Worm (Caenorhabditis elegans): ENCODE measurements around the gene hlh-32.

The hlh-32 gene

DNA sequence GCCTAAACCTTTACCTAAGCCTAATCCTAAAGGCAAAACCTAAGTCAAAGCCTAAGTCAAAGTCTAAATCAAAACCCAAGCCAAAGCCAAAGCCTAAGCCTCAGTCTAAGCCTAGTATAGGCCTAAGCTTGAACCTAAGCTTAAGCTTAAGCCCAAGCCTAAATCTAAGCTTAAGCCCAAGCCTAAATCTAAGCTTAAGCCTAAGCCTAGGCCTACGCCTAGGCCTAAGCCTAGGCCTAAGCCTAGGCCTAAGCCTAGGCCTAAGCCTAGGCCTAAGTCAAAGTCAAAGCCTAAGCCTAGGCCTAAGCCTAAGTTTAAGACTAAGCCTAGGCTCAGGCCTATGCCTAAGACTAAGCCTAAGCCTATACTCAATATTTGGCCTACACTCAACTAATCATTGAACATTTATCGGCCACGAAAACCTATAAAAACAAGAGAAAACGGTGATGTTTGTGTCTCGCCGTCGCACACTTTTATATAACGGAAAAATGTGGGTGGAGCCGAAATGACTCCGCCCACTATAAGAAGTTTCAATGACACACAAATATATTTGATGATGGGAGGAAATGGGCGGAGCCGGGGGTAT lies 40.6 kb downstream of the hlh-32 start:
- TF ChIP-seq lin-13 (tag; optimal IDR thresholded peaks at IDR 0.05): no peak
- TF ChIP-seq ces-1 (GFP tag; optimal IDR thresholded peaks at IDR 0.05): no peak
- no peak for TF ChIP-seq hlh-1 (tag; optimal IDR thresholded peaks at IDR 0.05)
- TF ChIP-seq snpc-4 (tag; optimal IDR thresholded peaks at IDR 0.05): no peak
- no peak for TF ChIP-seq mab-5 (tag; optimal IDR thresholded peaks at IDR 0.05)
- TF ChIP-seq elt-1 (tag; optimal IDR thresholded peaks at IDR 0.05; ENCODE audit: borderline replicate concordance, insufficient read depth): no peak
- TF ChIP-seq pha-4 (tag; optimal IDR thresholded peaks at IDR 0.05): no peak
- no peak for TF ChIP-seq ceh-43 (GFP tag; optimal IDR thresholded peaks at IDR 0.05)
- TF ChIP-seq cnd-1 (tag; optimal IDR thresholded peaks at IDR 0.05): no peak
- no peak for TF ChIP-seq nhr-28 (tag; optimal IDR thresholded peaks at IDR 0.05)
- no peak for TF ChIP-seq lsy-2 (tag; optimal IDR thresholded peaks at IDR 0.05)
- no peak for TF ChIP-seq flh-1 (GFP tag; optimal IDR thresholded peaks at IDR 0.05)
- no peak for TF ChIP-seq blmp-1 (tag; optimal IDR thresholded peaks at IDR 0.05)
- no peak for TF ChIP-seq nhr-237 (tag; optimal IDR thresholded peaks at IDR 0.05)
- TF ChIP-seq unc-120 (tag; optimal IDR thresholded peaks at IDR 0.05; ENCODE audit: poor library complexity, severe bottlenecking): no peak
- no peak for TF ChIP-seq sptf-1 (tag; optimal IDR thresholded peaks at IDR 0.05)
- TF ChIP-seq elt-3 (tag; optimal IDR thresholded peaks at IDR 0.05): no peak
- TF ChIP-seq nhr-76 (tag; optimal IDR thresholded peaks at IDR 0.05): no peak
- no peak for TF ChIP-seq unc-39 (tag; optimal IDR thresholded peaks at IDR 0.05)

DNA sequence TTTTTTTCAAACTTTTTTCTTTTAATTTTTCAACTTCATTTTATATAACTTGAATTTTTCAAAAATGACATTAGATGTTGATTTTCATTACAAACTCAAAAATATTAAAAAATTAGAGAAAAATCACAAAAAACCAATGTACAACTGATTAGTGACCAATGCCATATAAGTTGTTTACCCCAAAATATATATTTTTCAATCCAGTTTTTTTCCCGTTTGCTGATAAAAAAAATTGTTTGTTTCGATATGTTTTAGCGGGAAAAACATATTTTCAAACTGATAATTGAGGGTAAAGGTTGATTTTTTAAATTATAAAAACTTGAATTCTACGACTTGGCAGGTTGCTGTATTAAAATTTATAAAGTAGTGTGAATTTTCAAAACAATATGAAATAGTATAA lies 44.5 kb downstream of the hlh-32 start:
- TF ChIP-seq ztf-11 (tag; optimal IDR thresholded peaks at IDR 0.05): no peak
- TF ChIP-seq ham-2 (GFP tag; optimal IDR thresholded peaks at IDR 0.05): no peak
- no peak for TF ChIP-seq bed-3 (GFP tag; optimal IDR thresholded peaks at IDR 0.05)
- TF ChIP-seq elt-1 (tag; optimal IDR thresholded peaks at IDR 0.05; ENCODE audit: borderline replicate concordance, insufficient read depth): no peak
- TF ChIP-seq nhr-237 (tag; optimal IDR thresholded peaks at IDR 0.05): no peak
- no peak for TF ChIP-seq ceh-83 (GFP tag; optimal IDR thresholded peaks at IDR 0.05)
- no peak for TF ChIP-seq nhr-12 (tag; optimal IDR thresholded peaks at IDR 0.05)

DNA sequence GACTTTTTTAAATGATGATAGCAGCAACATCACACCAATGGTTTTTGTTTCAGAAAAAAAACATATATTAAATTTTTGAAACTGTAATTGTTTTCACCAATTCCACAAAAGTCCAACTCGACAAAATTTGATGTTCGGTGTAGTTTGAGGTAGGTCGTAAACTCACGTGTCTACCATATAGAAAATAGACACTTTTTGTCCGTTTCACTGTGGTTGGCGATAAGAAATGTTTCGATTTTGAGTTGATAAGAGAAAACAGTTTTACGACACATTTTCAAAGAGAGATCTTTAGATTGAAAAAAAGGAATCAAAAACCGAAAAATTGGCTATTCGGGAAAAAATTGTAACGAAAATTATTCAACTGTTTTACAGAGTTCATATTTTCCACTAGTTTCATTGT lies 46.2 kb downstream of the hlh-32 start:
- TF ChIP-seq drap-1 (GFP tag; optimal IDR thresholded peaks at IDR 0.05): no peak
- no peak for TF ChIP-seq ceh-39 (tag; optimal IDR thresholded peaks at IDR 0.05)
- TF ChIP-seq unc-120 (tag; optimal IDR thresholded peaks at IDR 0.05; ENCODE audit: poor library complexity, severe bottlenecking): no peak
- TF ChIP-seq unc-62 (GFP tag; optimal IDR thresholded peaks at IDR 0.05): no peak
- no peak for TF ChIP-seq ztf-11 (tag; optimal IDR thresholded peaks at IDR 0.05)
- TF ChIP-seq mep-1 (tag; optimal IDR thresholded peaks at IDR 0.05): no peak
- no peak for TF ChIP-seq lin-32 (GFP tag; optimal IDR thresholded peaks at IDR 0.05)
- no peak for TF ChIP-seq tbx-8 (GFP tag; optimal IDR thresholded peaks at IDR 0.05)
- TF ChIP-seq mab-5 (tag; optimal IDR thresholded peaks at IDR 0.05): no peak
- TF ChIP-seq hlh-1 (tag; optimal IDR thresholded peaks at IDR 0.05): no peak
- no peak for TF ChIP-seq ceh-83 (GFP tag; optimal IDR thresholded peaks at IDR 0.05)
- TF ChIP-seq nhr-237 (tag; optimal IDR thresholded peaks at IDR 0.05): no peak
- no peak for TF ChIP-seq nhr-12 (tag; optimal IDR thresholded peaks at IDR 0.05)
- no peak for TF ChIP-seq sem-2 (GFP tag; optimal IDR thresholded peaks at IDR 0.05)
- TF ChIP-seq elt-3 (tag; optimal IDR thresholded peaks at IDR 0.05): no peak
- TF ChIP-seq nhr-76 (tag; optimal IDR thresholded peaks at IDR 0.05): no peak

DNA sequence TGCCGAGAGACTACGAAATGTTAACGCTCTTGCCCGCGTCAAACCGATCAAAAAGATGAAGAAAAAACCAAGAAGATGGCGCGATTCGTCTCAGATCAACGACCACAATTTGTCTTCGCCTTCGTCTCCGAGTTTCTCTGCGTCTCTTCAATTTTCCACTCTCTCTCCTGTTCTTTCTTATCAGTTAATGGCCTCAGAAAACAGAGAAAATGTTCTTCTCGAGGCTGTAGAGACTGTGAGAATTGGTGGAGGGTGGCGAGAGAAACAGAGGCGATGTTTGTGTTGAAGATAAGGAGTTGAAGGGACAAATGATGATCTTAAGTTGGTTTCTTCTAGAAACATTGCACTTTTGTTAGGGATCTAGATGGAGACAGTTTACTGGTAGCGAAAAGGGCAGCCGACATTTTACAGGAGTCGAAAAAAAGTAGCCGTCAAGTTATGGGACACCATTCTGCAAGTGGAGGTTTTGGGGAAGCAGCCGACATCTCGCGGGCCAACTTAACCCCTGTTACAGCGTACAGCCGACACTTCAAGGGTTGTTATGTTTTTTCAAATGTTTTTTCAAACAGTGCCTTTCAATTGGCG lies 48.7 kb downstream of the hlh-32 start:
- TF ChIP-seq M03D4.4 (tag; optimal IDR thresholded peaks at IDR 0.05) (no peak), ces-1 (GFP tag; optimal IDR thresholded peaks at IDR 0.05) (no peak), lin-32 (GFP tag; optimal IDR thresholded peaks at IDR 0.05) (no peak), ham-2 (GFP tag; optimal IDR thresholded peaks at IDR 0.05) (no peak), ceh-83 (GFP tag; optimal IDR thresholded peaks at IDR 0.05) (no peak), elt-3 (tag; optimal IDR thresholded peaks at IDR 0.05) (peak; percentile 82)
